Fruit fly (Drosophila melanogaster) whole organism, prepupa: ENCODE results near the gene eIF2Bbeta.

Experiments used
- CG16779 ChIP-seq: fragments of 200-800 bp; sonication (Bioruptor generic); optimal IDR thresholded peaks from 3 replicates; lab custom pipeline; 2017; ENCODE audit warnings: missing biosample characterization, mild to moderate bottlenecking, missing genetic modification characterization
- CG6792 ChIP-seq: fragments of 200-800 bp; sonication (Bioruptor generic); optimal IDR thresholded peaks from 3 replicates; lab custom pipeline; 2016; ENCODE audit warnings: missing biosample characterization, missing genetic modification characterization
- CG7368 ChIP-seq: fragments of 200-800 bp; sonication (Bioruptor generic); optimal IDR thresholded peaks from 3 replicates; lab custom pipeline; 2016; ENCODE audit warnings: missing biosample characterization, missing genetic modification characterization
- Gug ChIP-seq: fragments of 200-800 bp; sonication (Bioruptor generic); IDR thresholded peaks from 2 replicates; pipeline ENCODE4 v1.3.6; 2022; ENCODE audit warnings: missing biosample characterization, missing genetic modification characterization
- Hr4 ChIP-seq: fragments of 200-800 bp; sonication (Bioruptor generic); optimal IDR thresholded peaks from 3 replicates; lab custom pipeline; 2016; ENCODE audit warnings: missing biosample characterization, missing genetic modification characterization
- Met ChIP-seq: fragments of 200-800 bp; sonication (Bioruptor generic); optimal IDR thresholded peaks from 3 replicates; lab custom pipeline; 2016; ENCODE audit warnings: missing biosample characterization, missing genetic modification characterization
- Sox102F ChIP-seq: fragments of 200-800 bp; sonication (Bioruptor generic); optimal IDR thresholded peaks from 2 replicates; lab custom pipeline; 2016; ENCODE audit warnings: missing biosample characterization, mild to moderate bottlenecking, missing genetic modification characterization
- Sox15 ChIP-seq: fragments of 200-800 bp; sonication (Bioruptor generic); optimal IDR thresholded peaks from 3 replicates; lab custom pipeline; 2016; ENCODE audit warnings: missing biosample characterization, missing genetic modification characterization
- eg ChIP-seq: fragments of 200-800 bp; sonication (Bioruptor generic); IDR thresholded peaks from 3 replicates; pipeline ENCODE4 v1.3.6; 2022; ENCODE audit warnings: missing biosample characterization, missing genetic modification characterization
- svp ChIP-seq: fragments of 200-800 bp; sonication (Bioruptor generic); peaks from one replicate; lab custom pipeline; 2016; ENCODE audit warnings: missing biosample characterization, missing genetic modification characterization
- vri ChIP-seq: fragments of 200-800 bp; sonication (Bioruptor generic); optimal IDR thresholded peaks from 3 replicates; lab custom pipeline; 2016; ENCODE audit warnings: missing biosample characterization, mild to moderate bottlenecking, missing genetic modification characterization

DNA sequence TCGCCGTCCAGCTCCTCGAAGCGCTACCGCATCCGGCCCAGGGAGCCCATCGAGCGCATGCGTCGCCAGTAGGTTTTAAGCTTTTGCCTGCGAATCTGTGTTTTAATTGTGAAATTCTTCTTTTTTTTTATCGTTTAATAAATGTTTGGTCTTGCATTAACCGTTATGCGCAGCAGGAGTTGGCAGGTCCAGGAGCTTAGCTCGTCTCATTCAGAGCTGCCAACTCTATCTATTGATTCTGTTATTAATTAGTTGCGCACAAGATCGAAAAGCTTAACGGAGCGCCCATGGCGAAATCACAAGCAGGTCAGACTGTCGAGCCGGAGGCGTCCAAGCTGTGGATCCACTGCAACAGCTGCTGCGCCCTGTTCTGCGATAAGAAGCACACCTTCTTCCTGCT, 22.0 kb downstream of the eIF2Bbeta start, which contains the start of gene vilya:
- TF ChIP-seq CG16779 (tag; lab: Kevin White, UChicago) (no peak), Met (GFP tag; lab: Kevin White, UChicago) (no peak), Gug (GFP tag; lab: Robert Waterston, UW) (no peak), CG7368 (no peak), vri (GFP tag; lab: Kevin White, UChicago) (no peak), CG6792 (GFP tag; lab: Kevin White, UChicago) (no peak), Sox102F (GFP tag; lab: Kevin White, UChicago) (no peak), Sox15 (GFP tag; lab: Kevin White, UChicago) (no peak), svp (no peak), Hr4 (GFP tag; lab: Kevin White, UChicago) (no peak), eg (GFP tag; lab: Robert Waterston, UW) (no peak)
